Worm (Caenorhabditis elegans) whole organism, L4/young adult: Measurements from ENCODE around the gene acy-2.

Experiments used
- W03F9.2 ChIP-seq: fragments of 150-350 bp; optimal IDR thresholded peaks from 2 replicates; lab custom pipeline; 2014; ENCODE audit warnings: missing biosample characterization, missing genetic modification characterization
- dao-5 ChIP-seq: sonication (generic microtip); optimal IDR thresholded peaks from 2 replicates; lab custom pipeline; 2016; ENCODE audit warnings: missing genotype, missing genetic modification characterization, moderate library complexity, missing compliant biosample characterization

DNA sequence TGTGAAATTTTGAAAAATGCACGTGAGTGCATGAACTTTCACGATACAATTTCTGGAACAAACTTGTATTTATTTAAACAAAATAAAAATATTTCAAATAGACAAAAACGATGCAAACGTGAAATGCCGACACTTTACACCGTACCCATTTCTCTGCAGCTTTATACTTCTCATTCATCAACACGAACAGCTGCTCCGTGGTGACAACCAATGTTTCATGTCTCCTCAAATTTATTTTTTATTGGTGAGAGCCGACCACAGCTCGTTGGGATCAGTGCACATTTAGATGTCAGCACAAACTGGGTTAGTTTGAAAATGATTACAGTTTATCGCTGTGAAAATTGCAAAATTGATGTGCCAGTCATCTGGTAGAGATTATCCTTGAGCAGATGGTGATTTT is 19.8 kb downstream of the acy-2 start:
- TF ChIP-seq W03F9.2 (no peak), dao-5 (tag; lab: Kevin White, UChicago) (no peak)
